Fruit fly (Drosophila melanogaster): Measurements from ENCODE around the gene Fur1.

Fur1 gene

dm6 chr3R:25490778-25491664 is 18.2 kb upstream of the Fur1 start, which contains the start of the genes Gnpat and CG5112 (continued):
- no peak for TF ChIP-seq Sox15 (GFP tag; optimal IDR thresholded peaks at IDR 0.05)
- TF ChIP-seq dsx (GFP tag; optimal IDR thresholded peaks at IDR 0.05; ENCODE audit: poor library complexity, severe bottlenecking): peak; percentile 6
- TF ChIP-seq Hr4 (GFP tag; optimal IDR thresholded peaks at IDR 0.05): no peak
- TF ChIP-seq CG6808 (GFP tag; optimal IDR thresholded peaks at IDR 0.05): peak; percentile 36
- no peak for TF ChIP-seq Met (GFP tag; optimal IDR thresholded peaks at IDR 0.05)
- TF ChIP-seq CG31627 (GFP tag; optimal IDR thresholded peaks at IDR 0.05): no peak
- TF ChIP-seq topi (GFP tag; optimal IDR thresholded peaks at IDR 0.05): no peak
- TF ChIP-seq ss (GFP tag; optimal IDR thresholded peaks at IDR 0.05): peak in 1 of 2 experiments; percentile 24
- TF ChIP-seq lz (GFP tag; optimal IDR thresholded peaks at IDR 0.05): peak; percentile 16
- peak; percentile 18 for TF ChIP-seq CG16779 (tag; optimal IDR thresholded peaks at IDR 0.05)
- peak; percentile 44 for TF ChIP-seq Eip78C (GFP tag)
- no peak for TF ChIP-seq Gug (GFP tag; IDR thresholded peaks at IDR 0.05)
- peak; percentile 4 for TF ChIP-seq CG3919 (GFP tag; optimal IDR thresholded peaks at IDR 0.05)
- TF ChIP-seq Sox14 (GFP tag; optimal IDR thresholded peaks at IDR 0.05): no peak
- no peak for TF ChIP-seq CG7368 (GFP tag; optimal IDR thresholded peaks at IDR 0.05)
- TF ChIP-seq CG3032 (tag; optimal IDR thresholded peaks at IDR 0.05): peak; percentile 57
- TF ChIP-seq OdsH (GFP tag; optimal IDR thresholded peaks at IDR 0.05): peak; percentile 0
- peak; percentile 44 for TF ChIP-seq CG34406 (GFP tag; optimal IDR thresholded peaks at IDR 0.05)
- TF ChIP-seq cyc (GFP tag; optimal IDR thresholded peaks at IDR 0.05): no peak
- peak; percentile 42 for TF ChIP-seq CG10631 (GFP tag; optimal IDR thresholded peaks at IDR 0.05)
- TF ChIP-seq salr (GFP tag; optimal IDR thresholded peaks at IDR 0.05): no peak

DNA sequence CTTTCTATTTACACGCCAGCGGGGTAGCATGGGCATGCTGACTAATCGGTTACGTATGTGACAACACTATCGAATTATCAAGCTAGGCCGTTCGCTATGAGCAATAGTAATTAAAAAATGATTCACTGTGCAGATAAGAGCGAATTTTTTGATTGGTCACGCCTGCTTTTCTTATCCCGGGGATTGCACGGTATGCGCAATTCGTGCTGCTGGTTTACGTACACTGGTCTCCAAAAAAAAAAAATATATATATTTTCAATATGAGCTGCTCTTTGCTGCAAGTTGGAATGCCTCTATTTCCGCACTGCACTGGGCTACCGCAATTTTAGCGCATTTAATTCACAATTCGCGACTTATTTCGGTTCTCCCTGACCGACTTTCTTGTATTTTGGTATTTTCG is 17.5 kb upstream of the Fur1 start:
- no peak for TF ChIP-seq Blimp-1 (GFP tag; optimal IDR thresholded peaks at IDR 0.05)
- TF ChIP-seq Hr4 (GFP tag; optimal IDR thresholded peaks at IDR 0.05): peak; percentile 89
- peak; percentile 29 for TF ChIP-seq CG34406 (GFP tag; optimal IDR thresholded peaks at IDR 0.05)
- TF ChIP-seq CG8632 (GFP tag; optimal IDR thresholded peaks at IDR 0.05): no peak
- peak; percentile 87 for TF ChIP-seq eg (GFP tag; IDR thresholded peaks at IDR 0.05)
- peak; percentile 68 for TF ChIP-seq dac (GFP tag; optimal IDR thresholded peaks at IDR 0.05)
- TF ChIP-seq fkh (GFP tag; optimal IDR thresholded peaks at IDR 0.05): peak; percentile 44
- TF ChIP-seq salr (GFP tag; optimal IDR thresholded peaks at IDR 0.05): peak in 1 of 2 experiments; percentile 57
- peak; percentile 25 for TF ChIP-seq Hr39 (GFP tag; optimal IDR thresholded peaks at IDR 0.05)
- peak; percentile 47 for TF ChIP-seq CG11762 (GFP tag; optimal IDR thresholded peaks at IDR 0.05; ENCODE audit: insufficient read depth)
- peak; percentile 34 for TF ChIP-seq achi (GFP tag; optimal IDR thresholded peaks at IDR 0.05)
- TF ChIP-seq fd85E (GFP tag; optimal IDR thresholded peaks at IDR 0.05): no peak
- TF ChIP-seq Sox102F (GFP tag; optimal IDR thresholded peaks at IDR 0.05): no peak
- TF ChIP-seq CG11294 (GFP tag; IDR thresholded peaks at IDR 0.05): peak; percentile 63
- no peak for TF ChIP-seq dsx (GFP tag; optimal IDR thresholded peaks at IDR 0.05; ENCODE audit: poor library complexity, severe bottlenecking)
- TF ChIP-seq cyc (GFP tag; optimal IDR thresholded peaks at IDR 0.05): peak; percentile 34
- TF ChIP-seq CG11902 (GFP tag; optimal IDR thresholded peaks at IDR 0.05): peak; percentile 48
- peak; percentile 62 for TF ChIP-seq svp (GFP tag)
- peak; percentile 54 for TF ChIP-seq CG7368 (GFP tag; optimal IDR thresholded peaks at IDR 0.05)
- TF ChIP-seq topi (GFP tag; optimal IDR thresholded peaks at IDR 0.05): peak; percentile 52
- peak; percentile 49 for TF ChIP-seq Met (GFP tag; optimal IDR thresholded peaks at IDR 0.05)
- TF ChIP-seq CG6163 (GFP tag; IDR thresholded peaks at IDR 0.05): peak; percentile 72
- peak; percentile 50 for TF ChIP-seq CG10631 (GFP tag; optimal IDR thresholded peaks at IDR 0.05)
- peak; percentile 24 for TF ChIP-seq CG10669 (GFP tag; optimal IDR thresholded peaks at IDR 0.05)
- TF ChIP-seq Gug (GFP tag; IDR thresholded peaks at IDR 0.05): peak; percentile 68
- TF ChIP-seq Sox15 (GFP tag; optimal IDR thresholded peaks at IDR 0.05): peak; percentile 57
- TF ChIP-seq CG4318 (GFP tag; optimal IDR thresholded peaks at IDR 0.05): peak; percentile 81
- TF ChIP-seq esn (GFP tag; optimal IDR thresholded peaks at IDR 0.05): peak; percentile 50
- TF ChIP-seq Hr38 (GFP tag; optimal IDR thresholded peaks at IDR 0.05): no peak
- peak; percentile 87 for TF ChIP-seq CG8119 (GFP tag; IDR thresholded peaks at IDR 0.05)
- TF ChIP-seq CG32006 (GFP tag; optimal IDR thresholded peaks at IDR 0.05): peak; percentile 90
- TF ChIP-seq CG8319 (GFP tag; optimal IDR thresholded peaks at IDR 0.05): peak; percentile 9
- TF ChIP-seq lz (GFP tag; optimal IDR thresholded peaks at IDR 0.05): peak; percentile 32
- peak; percentile 24 for TF ChIP-seq CG6808 (GFP tag; optimal IDR thresholded peaks at IDR 0.05)
- peak; percentile 39 for TF ChIP-seq Smox (GFP tag; optimal IDR thresholded peaks at IDR 0.05)
- peak; percentile 76 for TF ChIP-seq acj6 (GFP tag; optimal IDR thresholded peaks at IDR 0.05)
- TF ChIP-seq Lpt (GFP tag; optimal IDR thresholded peaks at IDR 0.05): peak; percentile 69
- TF ChIP-seq Eip78C (GFP tag): peak; percentile 88
- peak; percentile 81 for TF ChIP-seq pdm3 (GFP tag; optimal IDR thresholded peaks at IDR 0.05)

Data from whole organism, prepupa.